Fruit fly (Drosophila melanogaster) ovary, adult (tissue): Measurements from ENCODE around the gene CG12010.

Experiments used
- CG17801 ChIP-seq: fragments of 200-800 bp; optimal IDR thresholded peaks from 2 replicates; lab custom pipeline; 2019; ENCODE audit warnings: missing biosample characterization, mild to moderate bottlenecking, missing genetic modification characterization, moderate library complexity; ENCODE audit not compliant: partially characterized antibody

Gene CG12010

dm6 chr3L:3342307-3342940 lies 31.7 kb upstream of the CG12010 start:
- TF ChIP-seq CG17801: no peak

dm6 chr3L:3343260-3343659 lies 30.8 kb upstream of the CG12010 start:
- no peak for TF ChIP-seq CG17801

- TF ChIP-seq CG17801: no peak
These were observed 29.6 kb upstream of the CG12010 start for dm6 chr3L:3344528-3344927.

- TF ChIP-seq CG17801: no peak
These were observed 27.8 kb upstream of the CG12010 start for dm6 chr3L:3346294-3346693.

- TF ChIP-seq CG17801: no peak
These were observed 24.9 kb upstream of the CG12010 start for dm6 chr3L:3348956-3349824.

dm6 chr3L:3349825-3350123 lies 24.3 kb upstream of the CG12010 start:
- TF ChIP-seq CG17801: no peak

- TF ChIP-seq CG17801: no peak
These were observed 23.3 kb upstream of the CG12010 start for dm6 chr3L:3350572-3351343.

dm6 chr3L:3351814-3352359 lies 22.2 kb upstream of the CG12010 start:
- no peak for TF ChIP-seq CG17801

dm6 chr3L:3352516-3352915 lies 21.6 kb upstream of the CG12010 start:
- TF ChIP-seq CG17801: no peak

dm6 chr3L:3353297-3353696 lies 20.8 kb upstream of the CG12010 start:
- no peak for TF ChIP-seq CG17801

dm6 chr3L:3369256-3369655 lies 4.8 kb upstream of the CG12010 start, which contains the start of gene Drs:
TSS of gene Drs (plus strand) at chr3L:3369556.
- TF ChIP-seq CG17801: no peak

dm6 chr3L:3376551-3376950 lies 2.5 kb downstream of the CG12010 start, which contains the start of gene CG12012:
TSS of gene CG12012 (plus strand) at chr3L:3376757.
- TF ChIP-seq CG17801: peak; percentile 64

dm6 chr3L:3377247-3377964 lies 3.3 kb downstream of the CG12010 start:
- TF ChIP-seq CG17801: no peak

- peak; percentile 59 for TF ChIP-seq CG17801
These were observed 3.8 kb downstream of the CG12010 start, which contains the start of gene Ids for dm6 chr3L:3377965-3378292. TSS of gene Ids (plus strand) at chr3L:3378268.

- no peak for TF ChIP-seq CG17801
These were observed 6.4 kb downstream of the CG12010 start for dm6 chr3L:3380225-3381043.
